Fruit fly (Drosophila melanogaster) whole organism, embryonic: ENCODE measurements around the gene mfas.

ENCODE experiments used
- CG17385 ChIP-seq: fragments of 200-800 bp; sonication (Bioruptor generic); optimal IDR thresholded peaks from 3 replicates; lab custom pipeline; 2018; ENCODE audit warnings: missing biosample characterization, mild to moderate bottlenecking, missing genetic modification characterization
- CG18011 ChIP-seq: fragments of 200-800 bp; sonication (Bioruptor generic); optimal IDR thresholded peaks from 2 replicates; lab custom pipeline; 2017; ENCODE audit warnings: missing biosample characterization, missing genetic modification characterization, mild to moderate bottlenecking, moderate library complexity, missing genotype
- CG7839 ChIP-seq: fragments of 200-800 bp; sonication (Bioruptor generic); optimal IDR thresholded peaks from 3 replicates; lab custom pipeline; 2018; ENCODE audit warnings: missing biosample characterization, mild to moderate bottlenecking, missing genetic modification characterization, moderate library complexity
- HLH3B ChIP-seq: fragments of 200-800 bp; sonication (Bioruptor generic); IDR thresholded peaks from 2 replicates; pipeline ENCODE4 v1.3.6; 2022; ENCODE audit warnings: missing biosample characterization, missing genetic modification characterization
- Lpt ChIP-seq: fragments of >200 bp; optimal IDR thresholded peaks from 2 replicates; lab custom pipeline; 2018; ENCODE audit warnings: missing biosample characterization, missing genetic modification characterization
- aop ChIP-seq: fragments of 200-800 bp; sonication (Bioruptor generic); IDR thresholded peaks from 2 replicates; pipeline ENCODE4 v1.3.6; 2022; ENCODE audit warnings: missing biosample characterization, missing genetic modification characterization
- ara ChIP-seq: fragments of 200-800 bp; sonication (Bioruptor generic); IDR thresholded peaks from 2 replicates; pipeline ENCODE4 v1.3.6; 2022; ENCODE audit warnings: missing biosample characterization, missing genetic modification characterization
- esg ChIP-seq: fragments of 200-800 bp; sonication (Bioruptor generic); conservative IDR thresholded peaks from 2 replicates; pipeline ENCODE4 v1.3.6; 2022; ENCODE audit warnings: missing biosample characterization, missing genetic modification characterization
- klu ChIP-seq: fragments of 200-800 bp; sonication (Bioruptor generic); IDR thresholded peaks from 2 replicates; pipeline ENCODE4 v1.3.6; 2022; ENCODE audit warnings: missing biosample characterization, missing genetic modification characterization

DNA sequence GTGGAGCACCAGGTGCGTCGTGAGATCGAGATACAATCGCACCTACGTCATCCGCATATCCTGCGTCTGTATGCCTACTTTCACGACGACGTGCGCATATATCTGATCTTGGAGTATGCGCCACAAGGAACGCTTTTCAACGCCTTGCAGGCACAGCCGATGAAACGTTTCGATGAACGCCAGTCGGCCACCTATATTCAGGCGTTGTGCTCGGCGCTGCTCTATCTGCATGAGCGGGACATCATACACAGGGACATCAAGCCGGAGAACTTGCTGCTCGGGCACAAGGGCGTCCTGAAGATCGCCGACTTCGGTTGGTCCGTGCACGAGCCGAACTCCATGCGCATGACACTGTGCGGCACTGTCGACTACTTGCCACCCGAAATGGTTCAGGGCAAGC, 29.1 kb downstream of the mfas start:
- TF ChIP-seq aop (no peak), CG7839 (tag; lab: Kevin White, UChicago) (no peak), ara (no peak), klu (GFP tag; lab: Robert Waterston, UW) (no peak), Lpt (no peak), HLH3B (GFP tag; lab: Robert Waterston, UW) (no peak), esg (GFP tag; lab: Robert Waterston, UW) (no peak), CG17385 (GFP tag; lab: Kevin White, UChicago) (no peak), CG18011 (GFP tag; lab: Kevin White, UChicago) (no peak)
